Worm (Caenorhabditis elegans) whole organism, midembryonic: ENCODE data around the gene F48E8.8.

Source experiments
- T22C8.4 ChIP-seq: fragments of 200-800 bp; sonication (Bioruptor generic); IDR thresholded peaks from 2 replicates; pipeline ENCODE4 v1.3.6; 2022; ENCODE audit warnings: missing genetic modification characterization, missing compliant biosample characterization
- cog-1 ChIP-seq: sonication (generic microtip); optimal IDR thresholded peaks from 2 replicates; lab custom pipeline; 2016; ENCODE audit warnings: missing genetic modification characterization, missing compliant biosample characterization
- flt-1 ChIP-seq: fragments of 200-800 bp; sonication (Bioruptor generic); IDR thresholded peaks from 2 replicates; pipeline ENCODE4 v1.3.6; 2022; ENCODE audit warnings: missing genetic modification characterization, missing compliant biosample characterization
- klf-2 ChIP-seq: fragments of 200-800 bp; sonication (Bioruptor generic); conservative IDR thresholded peaks from 2 replicates; pipeline ENCODE4 v1.3.6; 2022; ENCODE audit warnings: missing genetic modification reagents, missing genetic modification characterization, missing compliant biosample characterization
- med-1 ChIP-seq: sonication (generic microtip); optimal IDR thresholded peaks from 2 replicates; lab custom pipeline; 2017; ENCODE audit warnings: missing genetic modification characterization, mild to moderate bottlenecking, missing compliant biosample characterization, antibody characterized with exemption, missing genetic modification reagents; ENCODE audit not compliant: insufficient read depth
- ref-1 ChIP-seq: fragments of 200-800 bp; sonication (Bioruptor generic); conservative IDR thresholded peaks from 2 replicates; pipeline ENCODE4 v1.3.6; 2022; ENCODE audit warnings: missing genetic modification reagents, missing genetic modification characterization, missing compliant biosample characterization
- tab-1 ChIP-seq: fragments of 200-800 bp; sonication (Bioruptor generic); IDR thresholded peaks from 2 replicates; pipeline ENCODE4 v1.3.6; 2022; ENCODE audit warnings: missing genetic modification characterization, missing compliant biosample characterization
- ztf-23 ChIP-seq: fragments of 200-800 bp; sonication (Bioruptor generic); IDR thresholded peaks from 2 replicates; pipeline ENCODE4 v1.3.6; 2022; ENCODE audit warnings: missing genetic modification reagents, missing genetic modification characterization, missing compliant biosample characterization
- ztf-29 ChIP-seq: fragments of 200-800 bp; sonication (Bioruptor generic); IDR thresholded peaks from 2 replicates; pipeline ENCODE4 v1.3.6; 2022; ENCODE audit warnings: missing genetic modification reagents, missing genetic modification characterization, missing compliant biosample characterization

F48E8.8 gene

ce11 chrIII:5474176-5474575 lies 24.6 kb upstream of the F48E8.8 start, which contains the start of gene lon-1:
lon-1 (plus strand) TSS chrIII:5474476.
- TF ChIP-seq ref-1 (GFP tag; lab: Robert Waterston, UW) (no peak), cog-1 (tag; lab: Kevin White, UChicago) (no peak), tab-1 (GFP tag; lab: Robert Waterston, UW) (no peak), ztf-29 (GFP tag; lab: Robert Waterston, UW) (no peak), klf-2 (no peak), med-1 (GFP tag; lab: Kevin White, UChicago) (no peak), ztf-23 (GFP tag; lab: Robert Waterston, UW) (no peak)

ce11 chrIII:5472693-5473092 lies 23.1 kb upstream of the F48E8.8 start:
- TF ChIP-seq flt-1 (GFP tag; lab: Robert Waterston, UW) = no peak
- no peak for TF ChIP-seq ref-1 (GFP tag; lab: Robert Waterston, UW)
- TF ChIP-seq cog-1 (tag; lab: Kevin White, UChicago) = no peak
- no peak for TF ChIP-seq ztf-29 (GFP tag; lab: Robert Waterston, UW)
- TF ChIP-seq T22C8.4 = no peak
- TF ChIP-seq klf-2 = no peak
- no peak for TF ChIP-seq med-1 (GFP tag; lab: Kevin White, UChicago)
- TF ChIP-seq ztf-23 (GFP tag; lab: Robert Waterston, UW) = no peak
- no peak for TF ChIP-seq tab-1 (GFP tag; lab: Robert Waterston, UW)

ce11 chrIII:5469090-5469489 lies 19.5 kb upstream of the F48E8.8 start:
- no peak for TF ChIP-seq T22C8.4
- no peak for TF ChIP-seq klf-2
- TF ChIP-seq med-1 (GFP tag; lab: Kevin White, UChicago) = no peak
- no peak for TF ChIP-seq ztf-29 (GFP tag; lab: Robert Waterston, UW)
- TF ChIP-seq cog-1 (tag; lab: Kevin White, UChicago) = no peak
- no peak for TF ChIP-seq ref-1 (GFP tag; lab: Robert Waterston, UW)
- TF ChIP-seq ztf-23 (GFP tag; lab: Robert Waterston, UW) = no peak
- TF ChIP-seq flt-1 (GFP tag; lab: Robert Waterston, UW) = no peak
- no peak for TF ChIP-seq tab-1 (GFP tag; lab: Robert Waterston, UW)

- TF ChIP-seq ztf-23 (GFP tag; lab: Robert Waterston, UW) (no peak), med-1 (GFP tag; lab: Kevin White, UChicago) (no peak), ref-1 (GFP tag; lab: Robert Waterston, UW) (no peak), ztf-29 (GFP tag; lab: Robert Waterston, UW) (no peak), T22C8.4 (no peak), cog-1 (tag; lab: Kevin White, UChicago) (no peak)
Observed at ce11 chrIII:5464850-5465249, 15.2 kb upstream of the F48E8.8 start.

ce11 chrIII:5464077-5464476 lies 14.5 kb upstream of the F48E8.8 start, which contains the start of gene F48E8.2:
F48E8.2 (plus strand) TSS chrIII:5464377.
- no peak for TF ChIP-seq T22C8.4
- TF ChIP-seq tab-1 (GFP tag; lab: Robert Waterston, UW) = no peak
- TF ChIP-seq med-1 (GFP tag; lab: Kevin White, UChicago) = no peak

- no peak for TF ChIP-seq ztf-29 (GFP tag; lab: Robert Waterston, UW)
- no peak for TF ChIP-seq ztf-23 (GFP tag; lab: Robert Waterston, UW)
- no peak for TF ChIP-seq T22C8.4
- TF ChIP-seq cog-1 (tag; lab: Kevin White, UChicago) = no peak
- no peak for TF ChIP-seq klf-2
- no peak for TF ChIP-seq ref-1 (GFP tag; lab: Robert Waterston, UW)
- no peak for TF ChIP-seq tab-1 (GFP tag; lab: Robert Waterston, UW)
Observed at ce11 chrIII:5461079-5461478, 11.5 kb upstream of the F48E8.8 start, which contains the start of gene F48E8.3. F48E8.3 (plus strand) TSS chrIII:5461379.

ce11 chrIII:5453290-5453689 lies 3.7 kb upstream of the F48E8.8 start, which contains the start of gene F48E8.4:
F48E8.4 (plus strand) TSS chrIII:5453590.
- no peak for TF ChIP-seq ztf-23 (GFP tag; lab: Robert Waterston, UW)
- no peak for TF ChIP-seq ztf-29 (GFP tag; lab: Robert Waterston, UW)
- no peak for TF ChIP-seq klf-2

ce11 chrIII:5450430-5450829 lies 818 bp upstream of the F48E8.8 start, which contains the start of gene paa-1:
paa-1 (plus strand) TSS chrIII:5450730.
- TF ChIP-seq ztf-23 (GFP tag; lab: Robert Waterston, UW) = no peak
- TF ChIP-seq med-1 (GFP tag; lab: Kevin White, UChicago) = no peak

- TF ChIP-seq ztf-29 (GFP tag; lab: Robert Waterston, UW) (no peak), klf-2 (no peak), ref-1 (GFP tag; lab: Robert Waterston, UW) (no peak), tab-1 (GFP tag; lab: Robert Waterston, UW) (no peak), flt-1 (GFP tag; lab: Robert Waterston, UW) (no peak), med-1 (GFP tag; lab: Kevin White, UChicago) (no peak), T22C8.4 (no peak)
Observed at ce11 chrIII:5448177-5448576, 1.4 kb downstream of the F48E8.8 start, which contains the start of gene skpt-1. skpt-1 (minus strand) TSS chrIII:5448395.

- TF ChIP-seq T22C8.4 = peak; percentile 37; the same call in 1 of the 2 replicates
- TF ChIP-seq cog-1 (tag; lab: Kevin White, UChicago) = peak; percentile 38
- TF ChIP-seq flt-1 (GFP tag; lab: Robert Waterston, UW) = no peak
- TF ChIP-seq klf-2 = no peak
- no peak for TF ChIP-seq med-1 (GFP tag; lab: Kevin White, UChicago)
- TF ChIP-seq ztf-29 (GFP tag; lab: Robert Waterston, UW) = no peak
- no peak for TF ChIP-seq ref-1 (GFP tag; lab: Robert Waterston, UW)
- no peak for TF ChIP-seq ztf-23 (GFP tag; lab: Robert Waterston, UW)
- no peak for TF ChIP-seq tab-1 (GFP tag; lab: Robert Waterston, UW)
Observed at ce11 chrIII:5442711-5443253, 6.8 kb downstream of the F48E8.8 start, which contains the start of the genes T24G10.2 and disl-2. T24G10.2 (minus strand) TSS chrIII:5442761. disl-2 (plus strand) TSS chrIII:5443167.
